Worm (Caenorhabditis elegans) whole organism, L2 larva: ENCODE data around the gene F32A5.4.

Experiments
- C34F6.9 ChIP-seq: fragments of 150-350 bp; optimal IDR thresholded peaks from 2 replicates; lab custom pipeline; 2014; ENCODE audit warnings: missing biosample characterization, missing genetic modification characterization
- R02D3.7 ChIP-seq: fragments of 150-350 bp; optimal IDR thresholded peaks from 2 replicates; lab custom pipeline; 2014; ENCODE audit warnings: missing biosample characterization, missing genetic modification characterization
- Y55F3AM.14 ChIP-seq: fragments of 200-800 bp; sonication (Bioruptor generic); optimal IDR thresholded peaks from 2 replicates; lab custom pipeline; 2018; ENCODE audit warnings: mild to moderate bottlenecking, missing genetic modification characterization, missing compliant biosample characterization
- ZK546.5 ChIP-seq: sonication (generic microtip); optimal IDR thresholded peaks from 2 replicates; lab custom pipeline; 2017; ENCODE audit warnings: missing biosample characterization, missing genetic modification characterization
- alr-1 ChIP-seq: fragments of 150-350 bp; optimal IDR thresholded peaks from 2 replicates; lab custom pipeline; 2014; ENCODE audit warnings: missing biosample characterization, missing genetic modification characterization
- aly-2 ChIP-seq: fragments of 150-350 bp; optimal IDR thresholded peaks from 2 replicates; lab custom pipeline; 2014; ENCODE audit warnings: missing biosample characterization, missing genetic modification characterization
- ama-1 ChIP-seq: fragments of 150-350 bp; optimal IDR thresholded peaks from 2 replicates; lab custom pipeline; 2018; ENCODE audit warnings: inconsistent platforms
- blmp-1 ChIP-seq: sonication (generic microtip); optimal IDR thresholded peaks from 2 replicates; lab custom pipeline; 2017; ENCODE audit warnings: missing genetic modification characterization, mild to moderate bottlenecking, missing compliant biosample characterization, antibody characterized with exemption, moderate library complexity; ENCODE audit not compliant: insufficient read depth
- ceh-16 ChIP-seq: fragments of 150-350 bp; optimal IDR thresholded peaks from 2 replicates; lab custom pipeline; 2014; ENCODE audit warnings: missing biosample characterization, missing genetic modification characterization
- crh-2 ChIP-seq: sonication (generic microtip); optimal IDR thresholded peaks from 2 replicates; lab custom pipeline; 2017; ENCODE audit warnings: missing biosample characterization, missing genetic modification characterization
- dmd-4 ChIP-seq: sonication (generic microtip); optimal IDR thresholded peaks from 2 replicates; lab custom pipeline; 2017; ENCODE audit warnings: missing biosample characterization, missing genetic modification characterization
- egl-27 ChIP-seq: sonication (generic microtip); optimal IDR thresholded peaks from 3 replicates; lab custom pipeline; 2017; ENCODE audit warnings: missing biosample characterization, missing genetic modification reagents, missing genetic modification characterization
- elt-3 ChIP-seq: sonication (generic microtip); optimal IDR thresholded peaks from 2 replicates; lab custom pipeline; 2017; ENCODE audit warnings: missing biosample characterization, missing genetic modification characterization
- fos-1 ChIP-seq: fragments of 150-350 bp; optimal IDR thresholded peaks from 2 replicates; lab custom pipeline; 2014; ENCODE audit warnings: missing biosample characterization, missing genetic modification characterization
- lin-11 ChIP-seq: fragments of 150-350 bp; sonication (generic microtip); optimal IDR thresholded peaks from 2 replicates; lab custom pipeline; 2014; ENCODE audit warnings: missing biosample characterization, missing genetic modification characterization, inconsistent platforms, mixed read lengths
- lin-13 ChIP-seq: fragments of 150-350 bp; optimal IDR thresholded peaks from 2 replicates; lab custom pipeline; 2014; ENCODE audit warnings: missing biosample characterization, missing genetic modification reagents, missing genetic modification characterization
- lsy-2 ChIP-seq, 2 experiments: fragments of 150-350 bp in 1 of 2; sonication (generic microtip) in 1 of 2; optimal IDR thresholded peaks; 2 replicates each; lab custom pipeline; 2014 to 2017; ENCODE audit warnings: missing biosample characterization in 2 of 2, missing genetic modification characterization in 2 of 2
- mab-5 ChIP-seq: fragments of 150-350 bp; optimal IDR thresholded peaks from 2 replicates; lab custom pipeline; 2014; ENCODE audit warnings: missing biosample characterization, missing genetic modification characterization
- mdl-1 ChIP-seq, 2 experiments: fragments of 150-350 bp in 1 of 2; sonication (generic microtip) in 1 of 2; optimal IDR thresholded peaks; 2 replicates each; lab custom pipeline; 2017; ENCODE audit warnings: missing biosample characterization in 2 of 2, missing genetic modification characterization in 2 of 2
- nhr-10 ChIP-seq: sonication (generic microtip); optimal IDR thresholded peaks from 2 replicates; lab custom pipeline; 2017; ENCODE audit warnings: missing biosample characterization, missing genetic modification characterization
- nhr-11 ChIP-seq: fragments of 150-350 bp; optimal IDR thresholded peaks from 2 replicates; lab custom pipeline; 2014; ENCODE audit warnings: missing biosample characterization, missing genetic modification characterization
- nhr-12 ChIP-seq: fragments of 150-350 bp; optimal IDR thresholded peaks from 2 replicates; lab custom pipeline; 2014; ENCODE audit warnings: missing biosample characterization, missing genetic modification characterization
- nhr-129 ChIP-seq: fragments of 150-350 bp; optimal IDR thresholded peaks from 2 replicates; lab custom pipeline; 2014; ENCODE audit warnings: missing biosample characterization, missing genetic modification characterization
- nhr-21 ChIP-seq: fragments of 150-350 bp; optimal IDR thresholded peaks from 2 replicates; lab custom pipeline; 2014; ENCODE audit warnings: missing biosample characterization, missing genetic modification characterization
- nhr-23 ChIP-seq: fragments of 150-350 bp; optimal IDR thresholded peaks from 2 replicates; lab custom pipeline; 2014; ENCODE audit warnings: missing biosample characterization, missing genetic modification reagents, missing genetic modification characterization
- nhr-237 ChIP-seq: fragments of 150-350 bp; optimal IDR thresholded peaks from 2 replicates; lab custom pipeline; 2014; ENCODE audit warnings: missing biosample characterization, missing genetic modification characterization
- nhr-25 ChIP-seq: fragments of 150-350 bp; sonication (generic microtip); optimal IDR thresholded peaks from 3 replicates; lab custom pipeline; 2014; ENCODE audit warnings: missing biosample characterization, missing genetic modification characterization
- nhr-6 ChIP-seq: fragments of 150-350 bp; optimal IDR thresholded peaks from 2 replicates; lab custom pipeline; 2014; ENCODE audit warnings: missing biosample characterization, missing genetic modification characterization
- nhr-77 ChIP-seq: fragments of 150-350 bp; optimal IDR thresholded peaks from 2 replicates; lab custom pipeline; 2014; ENCODE audit warnings: missing biosample characterization, missing genetic modification characterization
- sem-4 ChIP-seq: fragments of 150-350 bp; optimal IDR thresholded peaks from 2 replicates; lab custom pipeline; 2014; ENCODE audit warnings: missing biosample characterization, missing genetic modification reagents, missing genetic modification characterization
- skn-1 ChIP-seq: sonication (generic microtip); optimal IDR thresholded peaks from 2 replicates; lab custom pipeline; 2017; ENCODE audit warnings: missing biosample characterization, missing genetic modification characterization
- sma-3 ChIP-seq: sonication (generic microtip); optimal IDR thresholded peaks from 2 replicates; lab custom pipeline; 2016; ENCODE audit warnings: missing genetic modification reagents, missing genetic modification characterization, missing compliant biosample characterization
- snpc-4 ChIP-seq: fragments of 150-350 bp; optimal IDR thresholded peaks from 2 replicates; lab custom pipeline; 2014; ENCODE audit warnings: missing biosample characterization, missing genetic modification characterization
- unc-55 ChIP-seq: fragments of 150-350 bp; sonication (generic microtip); optimal IDR thresholded peaks from 3 replicates; lab custom pipeline; 2014; ENCODE audit warnings: missing biosample characterization, missing genetic modification reagents, missing genetic modification characterization
- unc-62 ChIP-seq: fragments of 150-350 bp; optimal IDR thresholded peaks from 2 replicates; lab custom pipeline; 2014; ENCODE audit warnings: missing biosample characterization, missing genetic modification reagents, missing genetic modification characterization
- zag-1 ChIP-seq: fragments of 150-350 bp; optimal IDR thresholded peaks from 2 replicates; lab custom pipeline; 2014; ENCODE audit warnings: missing biosample characterization, missing genetic modification characterization
- ztf-1 ChIP-seq: fragments of 200-800 bp; sonication (Bioruptor generic); conservative IDR thresholded peaks from 2 replicates; pipeline ENCODE4 v1.3.6; 2022; ENCODE audit warnings: missing genetic modification characterization, missing compliant biosample characterization
- ztf-11 ChIP-seq: sonication (generic microtip); optimal IDR thresholded peaks from 2 replicates; lab custom pipeline; 2017; ENCODE audit warnings: missing biosample characterization, missing genetic modification characterization
- ztf-4 ChIP-seq: fragments of 150-350 bp; optimal IDR thresholded peaks from 2 replicates; lab custom pipeline; 2014; ENCODE audit warnings: missing biosample characterization, missing genetic modification characterization

The F32A5.4 gene

DNA sequence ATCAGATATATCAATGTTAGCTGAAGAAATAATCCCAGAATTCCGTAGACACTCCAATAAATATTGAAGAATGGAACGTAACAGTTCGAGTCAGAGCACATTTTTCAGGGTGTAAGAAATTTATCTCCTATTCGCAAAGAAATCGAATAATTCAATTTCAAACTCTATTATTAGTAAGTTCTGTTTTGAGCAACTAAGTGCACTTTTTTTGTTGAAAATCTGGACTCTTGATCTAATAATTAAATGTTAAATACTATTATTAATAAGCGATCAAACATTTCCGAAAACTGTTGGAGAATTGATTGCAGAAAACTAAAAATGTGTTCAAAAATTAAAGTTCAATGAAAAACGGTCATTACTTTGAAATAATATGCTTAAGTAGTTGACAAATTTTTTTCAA is 25.8 kb upstream of the F32A5.4 start, which contains the start of gene srd-56:
Gene srd-56 (minus strand): TSS at position 101 of the 400 bp plus-strand sequence.
- TF ChIP-seq nhr-10 (tag; lab: Kevin White, UChicago) (no peak), aly-2 (tag; lab: Kevin White, UChicago) (no peak), R02D3.7 (tag; lab: Kevin White, UChicago) (no peak), egl-27 (tag; lab: Kevin White, UChicago) (no peak), crh-2 (tag; lab: Kevin White, UChicago) (no peak), ztf-4 (no peak), lin-13 (GFP tag; lab: Kevin White, UChicago) (no peak), ceh-16 (tag; lab: Kevin White, UChicago) (no peak), ZK546.5 (tag; lab: Kevin White, UChicago) (no peak), unc-62 (no peak), nhr-6 (tag; lab: Kevin White, UChicago) (no peak), nhr-77 (tag; lab: Kevin White, UChicago) (no peak), C34F6.9 (tag; lab: Kevin White, UChicago) (no peak), skn-1 (tag; lab: Kevin White, UChicago) (no peak), sem-4 (tag; lab: Kevin White, UChicago) (no peak), unc-55 (GFP tag; lab: Kevin White, UChicago) (no peak), mab-5 (tag; lab: Kevin White, UChicago) (no peak), nhr-21 (tag; lab: Kevin White, UChicago) (no peak), elt-3 (tag; lab: Kevin White, UChicago) (no peak)

DNA sequence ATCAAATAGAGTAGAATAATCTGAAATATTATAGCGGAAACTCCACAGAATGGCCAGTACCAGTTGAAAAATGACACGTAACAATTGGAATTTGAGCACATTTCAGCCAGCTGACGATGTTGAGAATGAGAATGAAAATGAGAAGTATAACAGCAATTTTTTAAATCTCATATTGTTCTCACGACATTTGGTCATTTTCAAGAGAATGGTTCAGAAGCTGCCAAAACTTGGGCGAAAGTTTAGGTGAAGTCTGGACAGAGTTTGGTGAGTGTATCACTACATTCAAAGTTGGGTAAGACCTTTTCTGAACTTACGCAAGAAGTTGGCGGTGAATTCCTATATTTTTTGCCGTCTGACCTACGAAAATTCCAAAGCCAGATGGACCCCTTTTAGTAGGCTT is 24.0 kb upstream of the F32A5.4 start, which contains the start of gene srd-58:
Gene srd-58 (minus strand): TSS at position 101 of the 400 bp plus-strand sequence.
- TF ChIP-seq aly-2 (tag; lab: Kevin White, UChicago) = no peak
- no peak for TF ChIP-seq crh-2 (tag; lab: Kevin White, UChicago)
- TF ChIP-seq nhr-6 (tag; lab: Kevin White, UChicago) = no peak
- no peak for TF ChIP-seq dmd-4 (tag; lab: Kevin White, UChicago)
- no peak for TF ChIP-seq fos-1
- no peak for TF ChIP-seq nhr-12 (tag; lab: Kevin White, UChicago)
- TF ChIP-seq nhr-77 (tag; lab: Kevin White, UChicago) = no peak
- TF ChIP-seq zag-1 (tag; lab: Kevin White, UChicago) = no peak
- TF ChIP-seq nhr-25 (tag; lab: Kevin White, UChicago) = no peak
- no peak for TF ChIP-seq ztf-4
- no peak for TF ChIP-seq skn-1 (tag; lab: Kevin White, UChicago)
- TF ChIP-seq R02D3.7 (tag; lab: Kevin White, UChicago) = no peak
- no peak for TF ChIP-seq ama-1
- TF ChIP-seq nhr-21 (tag; lab: Kevin White, UChicago) = no peak
- no peak for TF ChIP-seq ceh-16 (tag; lab: Kevin White, UChicago)

DNA sequence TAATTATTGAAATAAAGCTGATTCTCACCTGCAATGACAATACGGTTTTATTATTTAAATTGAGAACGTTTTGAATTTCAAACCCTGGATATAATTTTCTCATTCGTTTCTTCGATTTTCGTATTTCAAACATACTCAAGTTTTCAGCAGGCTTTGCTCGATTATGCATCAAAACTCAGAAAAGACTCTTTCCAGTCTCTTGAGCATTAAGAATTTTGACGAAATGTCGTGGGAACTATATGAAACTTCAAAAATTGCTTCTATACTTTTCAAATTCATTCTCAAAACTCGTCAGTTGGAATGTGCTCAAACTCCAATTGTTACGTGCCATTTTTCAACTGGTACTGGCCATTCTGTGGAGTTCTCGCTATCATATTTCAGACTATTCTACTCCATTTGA is 23.6 kb upstream of the F32A5.4 start, which contains the start of gene srd-59:
Gene srd-59 (plus strand): TSS at position 301 of the 400 bp plus-strand sequence.
- TF ChIP-seq nhr-11 (tag; lab: Kevin White, UChicago) (no peak), nhr-77 (tag; lab: Kevin White, UChicago) (no peak), nhr-237 (tag; lab: Kevin White, UChicago) (no peak), elt-3 (tag; lab: Kevin White, UChicago) (no peak), C34F6.9 (tag; lab: Kevin White, UChicago) (no peak), skn-1 (tag; lab: Kevin White, UChicago) (no peak), nhr-21 (tag; lab: Kevin White, UChicago) (no peak), nhr-10 (tag; lab: Kevin White, UChicago) (no peak), unc-55 (GFP tag; lab: Kevin White, UChicago) (no peak), nhr-25 (tag; lab: Kevin White, UChicago) (no peak)

DNA sequence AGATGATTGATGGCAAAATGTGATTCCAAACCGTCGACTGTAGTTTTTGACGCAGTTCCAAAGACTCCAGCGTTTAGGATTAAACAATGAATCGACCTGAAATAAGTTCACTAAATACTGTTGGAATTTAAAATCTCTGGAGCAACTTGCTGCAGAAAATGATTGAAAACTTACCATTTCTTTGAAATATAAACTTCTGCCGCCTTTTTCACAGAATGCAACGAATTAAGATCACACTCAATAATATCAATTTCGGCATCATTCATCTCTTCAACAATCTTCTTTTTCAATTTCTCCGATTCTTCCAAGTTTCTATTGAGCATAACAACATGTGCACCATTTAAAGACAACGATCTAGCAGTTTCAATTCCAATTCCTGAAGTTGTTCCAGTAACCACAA is 21.3 kb upstream of the F32A5.4 start:
- TF ChIP-seq nhr-23 (tag; lab: Kevin White, UChicago) (no peak), ztf-1 (GFP tag; lab: Robert Waterston, UW) (no peak), fos-1 (no peak), nhr-11 (tag; lab: Kevin White, UChicago) (no peak), ama-1 (no peak), sma-3 (GFP tag; lab: Kevin White, UChicago) (no peak)

DNA sequence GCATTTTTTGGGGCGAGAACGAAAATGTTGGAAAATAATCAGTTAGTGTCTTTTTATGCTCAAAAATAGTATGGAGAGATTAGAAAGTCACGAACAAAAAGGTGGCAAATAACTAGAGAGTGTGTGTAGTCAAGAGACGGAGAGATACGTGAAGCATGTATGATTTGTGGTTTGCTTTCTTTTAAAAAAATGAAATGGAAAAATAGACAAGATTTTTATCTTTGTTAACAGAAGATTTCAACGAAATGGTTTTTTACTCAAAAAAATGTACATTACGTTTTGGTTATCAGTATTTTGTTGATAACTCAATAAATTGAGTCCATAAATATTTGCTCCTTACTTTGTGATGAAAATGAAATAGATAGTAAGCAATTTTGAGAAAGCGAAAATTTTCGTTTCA is 20.8 kb upstream of the F32A5.4 start, which contains the start of gene dhs-7:
Gene dhs-7 (minus strand): TSS at position 277 of the 400 bp plus-strand sequence.
- TF ChIP-seq crh-2 (tag; lab: Kevin White, UChicago) (no peak), Y55F3AM.14 (GFP tag; lab: Kevin White, UChicago) (no peak), ztf-11 (no peak), zag-1 (tag; lab: Kevin White, UChicago) (no peak), nhr-21 (tag; lab: Kevin White, UChicago) (no peak), mab-5 (tag; lab: Kevin White, UChicago) (no peak), lin-11 (tag; lab: Kevin White, UChicago) (no peak), ZK546.5 (tag; lab: Kevin White, UChicago) (no peak), snpc-4 (tag; lab: Kevin White, UChicago) (no peak), ama-1 (no peak), alr-1 (tag; lab: Kevin White, UChicago) (no peak), lsy-2 (tag; optimal IDR thresholded peaks at IDR 0.05; lab: Kevin White, UChicago) (no peak), blmp-1 (tag; lab: Kevin White, UChicago) (no peak), nhr-25 (tag; lab: Kevin White, UChicago) (no peak), mdl-1 (tag; optimal IDR thresholded peaks at IDR 0.05; lab: Kevin White, UChicago) (no peak), nhr-11 (tag; lab: Kevin White, UChicago) (no peak), nhr-129 (tag; lab: Kevin White, UChicago) (no peak)
